Fruit fly (Drosophila melanogaster): ENCODE measurements around the gene Chc.

Gene Chc

DNA sequence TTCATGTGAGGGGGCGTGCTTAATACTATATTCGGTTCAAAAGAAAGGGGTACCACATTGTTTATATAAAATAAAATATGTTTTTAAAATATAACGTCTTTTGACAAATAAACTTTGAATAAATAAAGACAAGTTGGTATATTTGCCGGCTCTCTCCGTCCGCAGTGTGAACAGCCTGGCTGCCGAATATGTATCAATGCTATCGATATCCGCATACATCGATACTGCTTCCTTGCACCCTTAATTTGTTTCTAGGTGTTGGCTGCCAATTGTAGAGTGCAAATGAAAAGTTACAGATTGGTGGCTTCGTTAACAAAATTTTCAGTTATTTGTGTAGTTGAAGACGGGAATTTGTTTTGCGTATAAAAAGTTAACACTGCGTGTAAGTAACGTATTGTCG, 24.6 kb upstream of the Chc start, which contains the start of gene Gbeta13F (continued):
- TF ChIP-seq Doc3 (GFP tag; IDR thresholded peaks at IDR 0.05; ENCODE audit: partially characterized antibody) = 0 out of 3 replicates have a peak, but pooled peaks have one; percentile 9
- no peak for TF ChIP-seq CG12769 (tag; optimal IDR thresholded peaks at IDR 0.05)
- TF ChIP-seq Ptx1 (GFP tag; IDR thresholded peaks at IDR 0.05) = peak; percentile 57
- TF ChIP-seq knrl (GFP tag; IDR thresholded peaks at IDR 0.05; ENCODE audit: partially characterized antibody) = peak; percentile 42; the same call in 2 of the 3 replicates

DNA sequence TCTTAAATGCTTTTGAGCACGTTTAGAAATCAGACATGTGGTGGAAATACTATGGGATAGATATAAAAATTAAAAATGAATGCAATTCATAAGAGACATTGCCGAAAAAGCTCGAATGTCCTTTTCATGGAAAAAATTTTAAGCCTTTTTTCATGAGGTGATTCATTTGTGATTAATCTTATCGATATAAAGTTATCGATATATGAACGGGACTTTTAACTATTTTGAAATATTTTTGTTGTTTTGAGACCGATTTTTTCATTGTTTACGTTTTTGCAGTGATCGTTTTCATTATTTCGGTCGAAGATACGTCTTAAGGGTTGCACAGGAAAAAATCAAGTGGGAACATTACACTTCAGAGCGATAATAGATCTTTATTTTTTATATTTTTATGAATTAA, 24.1 kb upstream of the Chc start, which contains the start of gene AlkB:
TSS of gene AlkB (minus strand) at position 101 of the 400 bp plus-strand sequence.
- TF ChIP-seq Hand (GFP tag; optimal IDR thresholded peaks at IDR 0.05) (no peak), Dfd (GFP tag; optimal IDR thresholded peaks at IDR 0.05) (no peak), CG7357 (GFP tag; IDR thresholded peaks at IDR 0.05) (no peak), Atf6 (GFP tag; IDR thresholded peaks at IDR 0.05) (no peak), toy (GFP tag; IDR thresholded peaks at IDR 0.05) (no peak), pho (GFP tag; optimal IDR thresholded peaks at IDR 0.05) (no peak), aop (GFP tag; IDR thresholded peaks at IDR 0.05) (no peak), z (GFP tag; IDR thresholded peaks at IDR 0.05) (no peak), CG2129 (GFP tag; IDR thresholded peaks at IDR 0.05; ENCODE audit: partially characterized antibody) (peak; percentile 13; the same call in 1 of the 2 replicates), emc (GFP tag; optimal IDR thresholded peaks at IDR 0.05) (no peak), CG1832 (GFP tag; optimal IDR thresholded peaks at IDR 0.05) (no peak), BtbVII (GFP tag; optimal IDR thresholded peaks at IDR 0.05) (no peak), jumu (GFP tag; optimal IDR thresholded peaks at IDR 0.05) (no peak), CG1529 (GFP tag; optimal IDR thresholded peaks at IDR 0.05) (no peak), CG33557 (GFP tag; optimal IDR thresholded peaks at IDR 0.05) (no peak), CG16813 (GFP tag; IDR thresholded peaks at IDR 0.05; ENCODE audit: partially characterized antibody) (0 out of 3 replicates have a peak, but pooled peaks have one; percentile 4), CG31441 (GFP tag; IDR thresholded peaks at IDR 0.05) (no peak), Aef1 (GFP tag; IDR thresholded peaks at IDR 0.05) (no peak), CG15073 (GFP tag; optimal IDR thresholded peaks at IDR 0.05) (no peak), org-1 (GFP tag; optimal IDR thresholded peaks at IDR 0.05) (no peak), Xrp1 (GFP tag; IDR thresholded peaks at IDR 0.05) (no peak), sens (GFP tag) (peak; percentile 32), fru (optimal IDR thresholded peaks at IDR 0.05) (no peak), CG7928 (GFP tag; optimal IDR thresholded peaks at IDR 0.05) (no peak), Oli (tag; optimal IDR thresholded peaks at IDR 0.05) (no peak), dati (GFP tag; IDR thresholded peaks at IDR 0.05) (no peak), YL-1 (GFP tag; optimal IDR thresholded peaks at IDR 0.05) (no peak), nerfin-2 (GFP tag; IDR thresholded peaks at IDR 0.05; ENCODE audit: partially characterized antibody) (no peak), CG10321 (GFP tag; IDR thresholded peaks at IDR 0.05) (no peak), CG1603 (tag; optimal IDR thresholded peaks at IDR 0.05) (no peak), ara (GFP tag; IDR thresholded peaks at IDR 0.05) (no peak), C15 (GFP tag; IDR thresholded peaks at IDR 0.05) (no peak), gsb-n (tag; optimal IDR thresholded peaks at IDR 0.05) (no peak), Asciz (GFP tag; optimal IDR thresholded peaks at IDR 0.05) (no peak), CG31224 (GFP tag; IDR thresholded peaks at IDR 0.05) (no peak), sr (GFP tag; IDR thresholded peaks at IDR 0.05) (no peak), CG9215 (GFP tag; IDR thresholded peaks at IDR 0.05) (no peak), Dref (GFP tag; IDR thresholded peaks at IDR 0.05) (peak; percentile 43; the same call in 1 of the 2 replicates), HHEX (GFP tag; optimal IDR thresholded peaks at IDR 0.05) (no peak), sqz (GFP tag; optimal IDR thresholded peaks at IDR 0.05) (no peak), Drgx (GFP tag; IDR thresholded peaks at IDR 0.05) (no peak), hkb (optimal IDR thresholded peaks at IDR 0.05) (no peak), hkb (GFP tag; IDR thresholded peaks at IDR 0.05) (no peak), MTF-1 (GFP tag; optimal IDR thresholded peaks at IDR 0.05; ENCODE audit: borderline replicate concordance) (no peak), CG17361 (GFP tag; IDR thresholded peaks at IDR 0.05) (0 out of 3 replicates have a peak, but pooled peaks have one; percentile 9), twi (tag; optimal IDR thresholded peaks at IDR 0.05) (no peak), gro (GFP tag; optimal IDR thresholded peaks at IDR 0.05) (no peak)

Measured in whole organism, embryonic.